Worm (Caenorhabditis elegans) whole organism, L3 larva: ENCODE results near the gene C45B11.6.
A peak's percentile ranks its signal among the peaks of the same experiment; 100 is the strongest.

Experiments
- R02D3.7 ChIP-seq: fragments of 150-350 bp; optimal IDR thresholded peaks from 2 replicates; lab custom pipeline; 2014; ENCODE audit warnings: missing biosample characterization, missing genetic modification characterization
- ZK546.5 ChIP-seq: sonication (generic microtip); optimal IDR thresholded peaks from 2 replicates; lab custom pipeline; 2017; ENCODE audit warnings: missing biosample characterization, missing genetic modification characterization
- ama-1 ChIP-seq: fragments of 150-350 bp; optimal IDR thresholded peaks from 2 replicates; lab custom pipeline; 2018
- ceh-16 ChIP-seq: sonication (generic microtip); optimal IDR thresholded peaks from 2 replicates; lab custom pipeline; 2017; ENCODE audit warnings: missing biosample characterization, missing genetic modification characterization
- ceh-28 ChIP-seq: fragments of 150-350 bp; optimal IDR thresholded peaks from 2 replicates; lab custom pipeline; 2014; ENCODE audit warnings: missing biosample characterization, missing genetic modification reagents, missing genetic modification characterization
- ceh-82 ChIP-seq: fragments of 150-350 bp; optimal IDR thresholded peaks from 2 replicates; lab custom pipeline; 2014; ENCODE audit warnings: missing biosample characterization, missing genetic modification characterization
- ceh-9 ChIP-seq: sonication (generic microtip); optimal IDR thresholded peaks from 2 replicates; lab custom pipeline; 2018; ENCODE audit warnings: missing biosample characterization, missing genetic modification characterization
- daf-12 ChIP-seq: fragments of 150-350 bp; optimal IDR thresholded peaks from 2 replicates; lab custom pipeline; 2014; ENCODE audit warnings: missing biosample characterization, missing genetic modification reagents, missing genetic modification characterization
- egl-27 ChIP-seq: sonication (generic microtip); optimal IDR thresholded peaks from 4 replicates; lab custom pipeline; 2017; ENCODE audit warnings: missing biosample characterization, missing genetic modification reagents, missing genetic modification characterization
- egl-5 ChIP-seq: fragments of 150-350 bp; optimal IDR thresholded peaks from 2 replicates; lab custom pipeline; 2017; ENCODE audit warnings: missing biosample characterization, missing genetic modification reagents, missing genetic modification characterization, inconsistent platforms
- elt-1 ChIP-seq: fragments of 150-350 bp; optimal IDR thresholded peaks from 2 replicates; lab custom pipeline; 2014; ENCODE audit warnings: missing biosample characterization, missing genetic modification characterization
- elt-2 ChIP-seq: sonication (generic microtip); optimal IDR thresholded peaks from 2 replicates; lab custom pipeline; 2016; ENCODE audit warnings: missing genetic modification reagents, mild to moderate bottlenecking, missing genetic modification characterization, missing compliant biosample characterization
- elt-3 ChIP-seq, 3 experiments: fragments of 150-350 bp in 1 of 3; sonication (generic microtip) in 2 of 3; optimal IDR thresholded peaks; 2 replicates in 2 of 3; 4 replicates in 1 of 3; lab custom pipeline; 2014 to 2017; ENCODE audit warnings: missing biosample characterization in 3 of 3, missing genetic modification characterization in 3 of 3
- fkh-10 ChIP-seq: sonication (generic microtip); optimal IDR thresholded peaks from 2 replicates; lab custom pipeline; 2017; ENCODE audit warnings: missing biosample characterization, missing genetic modification reagents, missing genetic modification characterization
- fos-1 ChIP-seq: fragments of 150-350 bp; optimal IDR thresholded peaks from 2 replicates; lab custom pipeline; 2014; ENCODE audit warnings: missing biosample characterization, missing genetic modification characterization
- hmg-11 ChIP-seq: sonication (generic microtip); optimal IDR thresholded peaks from 2 replicates; lab custom pipeline; 2016; ENCODE audit warnings: missing genetic modification characterization, missing compliant biosample characterization
- lin-15B ChIP-seq: fragments of 150-350 bp; optimal IDR thresholded peaks from 2 replicates; lab custom pipeline; 2014; ENCODE audit warnings: missing biosample characterization, missing genetic modification characterization
- lin-39 ChIP-seq: fragments of 150-350 bp; optimal IDR thresholded peaks from 2 replicates; lab custom pipeline; 2018; ENCODE audit warnings: missing biosample characterization, missing genetic modification reagents, missing genetic modification characterization
- lsy-12 ChIP-seq: sonication (generic microtip); optimal IDR thresholded peaks from 2 replicates; lab custom pipeline; 2016; ENCODE audit warnings: mild to moderate bottlenecking, missing genetic modification characterization, missing compliant biosample characterization
- mdl-1 ChIP-seq: fragments of 150-350 bp; optimal IDR thresholded peaks from 2 replicates; lab custom pipeline; 2014; ENCODE audit warnings: missing biosample characterization, missing genetic modification characterization
- mml-1 ChIP-seq: fragments of 150-350 bp; sonication (generic microtip); optimal IDR thresholded peaks from 3 replicates; lab custom pipeline; 2014; ENCODE audit warnings: missing biosample characterization, missing genetic modification characterization
- nfya-1 ChIP-seq: sonication (generic microtip); optimal IDR thresholded peaks from 2 replicates; lab custom pipeline; 2017; ENCODE audit warnings: missing genetic modification characterization, mild to moderate bottlenecking, missing compliant biosample characterization, antibody characterized with exemption, moderate library complexity; ENCODE audit not compliant: insufficient read depth
- nhr-12 ChIP-seq: fragments of 150-350 bp; optimal IDR thresholded peaks from 2 replicates; lab custom pipeline; 2014; ENCODE audit warnings: missing biosample characterization, missing genetic modification characterization
- nhr-23 ChIP-seq: fragments of 150-350 bp; optimal IDR thresholded peaks from 2 replicates; lab custom pipeline; 2014; ENCODE audit warnings: missing biosample characterization, missing genetic modification reagents, missing genetic modification characterization
- nhr-25 ChIP-seq: sonication (generic microtip); optimal IDR thresholded peaks from 2 replicates; lab custom pipeline; 2017; ENCODE audit warnings: missing biosample characterization, missing genetic modification characterization
- nhr-28 ChIP-seq: fragments of 150-350 bp; optimal IDR thresholded peaks from 2 replicates; lab custom pipeline; 2014; ENCODE audit warnings: missing biosample characterization, missing genetic modification characterization
- nhr-43 ChIP-seq: sonication (generic microtip); optimal IDR thresholded peaks from 2 replicates; lab custom pipeline; 2016; ENCODE audit warnings: mild to moderate bottlenecking, missing genetic modification characterization, missing compliant biosample characterization; ENCODE audit not compliant: poor library complexity, severe bottlenecking
- nhr-76 ChIP-seq: fragments of 150-350 bp; sonication (generic microtip); optimal IDR thresholded peaks from 5 replicates; lab custom pipeline; 2014; ENCODE audit warnings: missing biosample characterization, missing genetic modification characterization
- nhr-77 ChIP-seq: fragments of 150-350 bp; optimal IDR thresholded peaks from 2 replicates; lab custom pipeline; 2014; ENCODE audit warnings: missing biosample characterization, missing genetic modification characterization
- pha-4 ChIP-seq: fragments of 150-350 bp; optimal IDR thresholded peaks from 2 replicates; lab custom pipeline; 2014; ENCODE audit warnings: missing biosample characterization, missing genetic modification reagents, missing genetic modification characterization
- pqm-1 ChIP-seq: fragments of 150-350 bp; optimal IDR thresholded peaks from 2 replicates; lab custom pipeline; 2017; ENCODE audit warnings: missing biosample characterization, missing genetic modification characterization, inconsistent platforms
- sea-2 ChIP-seq: fragments of 150-350 bp; sonication (generic microtip); optimal IDR thresholded peaks from 4 replicates; lab custom pipeline; 2014; ENCODE audit warnings: missing biosample characterization, missing genetic modification reagents, missing genetic modification characterization
- snpc-4 ChIP-seq: fragments of 150-350 bp; optimal IDR thresholded peaks from 2 replicates; lab custom pipeline; 2014; ENCODE audit warnings: missing biosample characterization, missing genetic modification characterization
- tbx-2 ChIP-seq: sonication (generic microtip); optimal IDR thresholded peaks from 2 replicates; lab custom pipeline; 2016; ENCODE audit warnings: mild to moderate bottlenecking, missing genetic modification characterization, missing compliant biosample characterization
- unc-39 ChIP-seq: sonication (generic microtip); optimal IDR thresholded peaks from 4 replicates; lab custom pipeline; 2017; ENCODE audit warnings: missing biosample characterization, missing genetic modification characterization
- zag-1 ChIP-seq: fragments of 150-350 bp; optimal IDR thresholded peaks from 2 replicates; lab custom pipeline; 2014; ENCODE audit warnings: missing biosample characterization, missing genetic modification characterization

The C45B11.6 gene

ce11 chrV:11043767-11044166, at the start of gene C45B11.6:
TSS of gene C45B11.6 (plus strand) at chrV:11044067.
- TF ChIP-seq pha-4, result peak; percentile 68
- no peak for TF ChIP-seq nfya-1 (tag; lab: Kevin White, UChicago)

DNA sequence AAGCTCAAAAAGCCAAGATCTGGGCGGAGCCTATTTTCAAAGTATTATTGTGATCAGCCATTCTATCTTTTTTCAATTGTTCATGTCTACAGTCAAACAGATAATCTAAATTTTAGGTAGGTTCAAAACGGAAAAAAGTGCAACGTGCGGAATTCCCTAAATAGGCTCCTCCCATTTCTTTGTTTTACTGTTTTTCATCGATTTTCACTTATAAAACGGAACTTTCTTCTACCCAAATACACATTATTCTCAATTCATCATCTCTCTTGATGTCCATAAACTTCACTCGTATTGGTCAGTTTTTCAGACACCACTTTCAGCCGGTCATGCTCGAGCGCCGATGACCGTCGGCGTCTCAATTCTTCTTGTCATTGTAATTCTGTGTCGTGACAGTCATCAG, 45.1 kb upstream of the C45B11.6 start, which contains the start of gene F53B7.7:
Gene F53B7.7 (plus strand): TSS at position 301 of the 400 bp plus-strand sequence.
- no peak for TF ChIP-seq ceh-9
- no peak for TF ChIP-seq zag-1
- no peak for TF ChIP-seq egl-27 (tag; lab: Kevin White, UChicago)
- no peak for TF ChIP-seq elt-2 (tag; lab: Kevin White, UChicago)
- no peak for TF ChIP-seq R02D3.7 (tag; lab: Kevin White, UChicago)
- no peak for TF ChIP-seq nhr-25 (tag; lab: Kevin White, UChicago)
- no peak for TF ChIP-seq mml-1 (tag; lab: Kevin White, UChicago)

DNA sequence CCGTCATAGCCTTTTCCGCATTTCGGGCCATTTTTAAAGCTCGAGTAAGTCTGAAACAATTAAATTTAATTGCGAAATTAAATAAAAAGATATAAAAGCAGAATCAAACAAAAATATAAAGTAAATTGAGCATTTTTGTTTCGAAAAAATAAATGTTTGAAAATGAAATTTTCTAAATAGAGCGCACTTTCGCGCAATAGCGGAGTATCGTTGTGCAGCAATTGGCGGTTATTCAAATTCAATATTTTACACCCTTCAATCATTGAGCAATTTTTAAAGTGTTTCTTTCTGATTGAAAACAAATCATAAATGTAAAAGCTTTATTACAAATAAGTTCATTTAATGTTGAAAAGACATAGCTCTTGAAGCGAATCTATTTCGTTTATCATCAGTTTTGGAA, 43.2 kb upstream of the C45B11.6 start, which contains the start of gene isy-1:
Gene isy-1 (minus strand): TSS at position 50 of the 400 bp plus-strand sequence.
- TF ChIP-seq nhr-28 (no peak), mml-1 (tag; lab: Kevin White, UChicago) (no peak), lin-39 (tag; lab: Kevin White, UChicago) (no peak), ceh-82 (no peak), ZK546.5 (tag; lab: Kevin White, UChicago) (no peak), pqm-1 (tag; lab: Kevin White, UChicago) (no peak), nfya-1 (tag; lab: Kevin White, UChicago) (peak; percentile 81), nhr-43 (peak; percentile 12), lsy-12 (tag; lab: Kevin White, UChicago) (no peak), egl-27 (tag; lab: Kevin White, UChicago) (no peak), elt-2 (tag; lab: Kevin White, UChicago) (peak; percentile 18), pha-4 (peak; percentile 94), elt-3 (tag; optimal IDR thresholded peaks at IDR 0.05; lab: Kevin White, UChicago) (no peak), lin-15B (tag; lab: Kevin White, UChicago) (peak; percentile 95), tbx-2 (no peak), ama-1 (lab: Kevin White, UChicago) (no peak), fkh-10 (GFP tag; lab: Kevin White, UChicago) (peak; percentile 22), snpc-4 (peak; percentile 87), unc-39 (tag; lab: Kevin White, UChicago) (no peak), hmg-11 (tag; lab: Kevin White, UChicago) (no peak), R02D3.7 (tag; lab: Kevin White, UChicago) (peak; percentile 29), nhr-76 (tag; lab: Kevin White, UChicago) (no peak), elt-1 (tag; lab: Kevin White, UChicago) (no peak), egl-5 (peak; percentile 41), nhr-25 (tag; lab: Kevin White, UChicago) (peak; percentile 45), fos-1 (tag; lab: Kevin White, UChicago) (no peak), zag-1 (no peak)
- TF ChIP-seq, all 47 proteins: peak for 10

ce11 chrV:11002434-11002833, 41.4 kb upstream of the C45B11.6 start, which contains the start of gene F53B7.4:
TSS of gene F53B7.4 (minus strand) at chrV:11002534.
- TF ChIP-seq nhr-12 (tag; lab: Kevin White, UChicago) (no peak), daf-12 (tag; lab: Kevin White, UChicago) (no peak), snpc-4 (no peak), sea-2 (GFP tag; lab: Kevin White, UChicago) (no peak), lin-39 (tag; lab: Kevin White, UChicago) (no peak), nhr-77 (tag; lab: Kevin White, UChicago) (no peak), nhr-23 (tag; lab: Kevin White, UChicago) (no peak), elt-2 (tag; lab: Kevin White, UChicago) (no peak), fkh-10 (GFP tag; lab: Kevin White, UChicago) (no peak)

- TF ChIP-seq lin-15B (tag; lab: Kevin White, UChicago) (no peak), ZK546.5 (tag; lab: Kevin White, UChicago) (no peak), tbx-2 (no peak), mml-1 (tag; lab: Kevin White, UChicago) (no peak), nhr-12 (tag; lab: Kevin White, UChicago) (no peak), ceh-16 (tag; lab: Kevin White, UChicago) (no peak), ceh-28 (tag; lab: Kevin White, UChicago) (no peak), pha-4 (no peak), mdl-1 (tag; lab: Kevin White, UChicago) (no peak), elt-2 (tag; lab: Kevin White, UChicago) (no peak)
Observed at ce11 chrV:11004094-11004493, 39.8 kb upstream of the C45B11.6 start.
